Comparison of ENCODE assay signal across 2 fruit fly cellular contexts in the genomic region with DNA sequence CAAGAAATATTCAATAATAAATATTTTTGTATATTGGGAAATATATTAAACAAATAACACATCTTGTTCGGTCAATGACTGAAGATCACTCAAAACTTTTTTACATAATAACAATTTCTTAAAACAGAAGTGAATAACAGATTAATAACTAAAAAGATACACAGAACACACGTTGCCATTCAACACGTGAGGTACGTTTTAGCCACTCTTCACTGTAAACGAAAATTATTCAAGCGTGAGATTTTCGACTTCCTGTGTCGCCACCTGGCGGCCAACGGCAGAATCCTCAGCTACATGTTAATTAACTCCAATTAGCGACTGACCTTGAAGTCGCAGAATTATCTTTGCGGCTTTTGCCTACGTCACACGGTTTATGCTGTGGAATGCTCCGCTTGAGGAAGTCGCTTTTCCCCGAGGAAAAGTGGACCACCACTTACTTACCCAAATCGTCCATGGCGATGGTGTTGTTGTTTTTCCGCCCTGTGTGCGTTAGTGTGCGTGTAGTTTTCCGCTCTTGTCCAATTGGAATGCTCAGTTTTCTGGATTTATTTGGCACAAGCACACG.
TF ChIP-seq lines count a peak whose summit lies in the region.

No protein-coding gene starts in this region.

TF ChIP-seq in whole organism, embryonic, 481 proteins besides CTCF, POLR2A, EP300 and RAD21 (continued from another document and continues in another):
- TF ChIP-seq CG15011 (GFP tag; optimal IDR thresholded peaks at IDR 0.05; lab: Kevin White, UChicago) (peak; percentile 49), CG12659 (GFP tag; optimal IDR thresholded peaks at IDR 0.05; lab: Kevin White, UChicago) (peak; percentile 59), CG7928 (GFP tag; optimal IDR thresholded peaks at IDR 0.05; lab: Kevin White, UChicago) (no peak), crol (GFP tag; IDR thresholded peaks at IDR 0.05; lab: Robert Waterston, UW) (no peak), dysf (GFP tag; IDR thresholded peaks at IDR 0.05; lab: Robert Waterston, UW) (peak; percentile 82), Vsx1 (GFP tag; optimal IDR thresholded peaks at IDR 0.05; lab: Kevin White, UChicago) (peak; percentile 88), ab (GFP tag; optimal IDR thresholded peaks at IDR 0.05; lab: Kevin White, UChicago) (no peak), CG6654 (GFP tag; optimal IDR thresholded peaks at IDR 0.05; lab: Kevin White, UChicago) (peak; percentile 19), CG12769 (tag; optimal IDR thresholded peaks at IDR 0.05; lab: Kevin White, UChicago) (peak; percentile 64), CG6683 (GFP tag; optimal IDR thresholded peaks at IDR 0.05; lab: Kevin White, UChicago) (no peak), CG12299 (tag; optimal IDR thresholded peaks at IDR 0.05; lab: Kevin White, UChicago) (no peak), CG6689 (GFP tag; IDR thresholded peaks at IDR 0.05; lab: Robert Waterston, UW) (peak; percentile 64; the same call in 1 of the 2 replicates), onecut (GFP tag; IDR thresholded peaks at IDR 0.05; lab: Robert Waterston, UW) (peak; percentile 71), CG9817 (tag; optimal IDR thresholded peaks at IDR 0.05; lab: Kevin White, UChicago) (peak; percentile 61), sisA (GFP tag; IDR thresholded peaks at IDR 0.05; lab: Robert Waterston, UW) (peak; percentile 68), Ada2b (GFP tag; IDR thresholded peaks at IDR 0.05; lab: Robert Waterston, UW) (peak; percentile 74), CG32532 (GFP tag; IDR thresholded peaks at IDR 0.05; lab: Robert Waterston, UW) (peak; percentile 83), CG42726 (GFP tag; IDR thresholded peaks at IDR 0.05; lab: Robert Waterston, UW; ENCODE audit: partially characterized antibody) (0 out of 2 replicates have a peak, but pooled peaks have one; percentile 15), sqz (GFP tag; optimal IDR thresholded peaks at IDR 0.05; lab: Kevin White, UChicago) (no peak), tna (GFP tag; IDR thresholded peaks at IDR 0.05; lab: Robert Waterston, UW; ENCODE audit: partially characterized antibody) (no peak), CG10274 (GFP tag; optimal IDR thresholded peaks at IDR 0.05; lab: Kevin White, UChicago) (peak; percentile 18), Dip2 (GFP tag; IDR thresholded peaks at IDR 0.05; lab: Robert Waterston, UW) (no peak), salm (tag; optimal IDR thresholded peaks at IDR 0.05; lab: Kevin White, UChicago) (peak; percentile 46), CG9727 (GFP tag; optimal IDR thresholded peaks at IDR 0.05; lab: Kevin White, UChicago) (peak; percentile 72), CG34224 (GFP tag; IDR thresholded peaks at IDR 0.05; lab: Robert Waterston, UW; ENCODE audit: partially characterized antibody) (no peak), row (GFP tag; IDR thresholded peaks at IDR 0.05; lab: Robert Waterston, UW) (peak; percentile 87), CG10267 (tag; optimal IDR thresholded peaks at IDR 0.05; lab: Kevin White, UChicago) (peak; percentile 51), Atf-2 (GFP tag; optimal IDR thresholded peaks at IDR 0.05; lab: Kevin White, UChicago) (peak; percentile 40), oc (tag; optimal IDR thresholded peaks at IDR 0.05; lab: Kevin White, UChicago) (peak; percentile 33), CG12104 (GFP tag; optimal IDR thresholded peaks at IDR 0.05; lab: Kevin White, UChicago) (peak; percentile 42), D (optimal IDR thresholded peaks at IDR 0.05; lab: Kevin White, UChicago) (no peak), D (GFP tag; optimal IDR thresholded peaks at IDR 0.05; lab: Kevin White, UChicago) (peak; percentile 68), al (GFP tag; IDR thresholded peaks at IDR 0.05; lab: Robert Waterston, UW) (peak; percentile 47), CG14965 (GFP tag; optimal IDR thresholded peaks at IDR 0.05; lab: Kevin White, UChicago; ENCODE audit: borderline replicate concordance) (peak; percentile 95), zfh2 (GFP tag; optimal IDR thresholded peaks at IDR 0.05; lab: Kevin White, UChicago) (peak; percentile 40), ac (GFP tag; optimal IDR thresholded peaks at IDR 0.05; lab: Kevin White, UChicago) (no peak), Gsc (GFP tag; IDR thresholded peaks at IDR 0.05; lab: Robert Waterston, UW) (no peak), klu (GFP tag; IDR thresholded peaks at IDR 0.05; lab: Robert Waterston, UW) (peak; percentile 65; the same call in 1 of the 2 replicates), bowl (GFP tag; IDR thresholded peaks at IDR 0.05; lab: Robert Waterston, UW) (no peak), CG2199 (GFP tag; IDR thresholded peaks at IDR 0.05; lab: Robert Waterston, UW) (peak; percentile 82; the same call in 1 of the 3 replicates), kay (GFP tag; optimal IDR thresholded peaks at IDR 0.05; lab: Kevin White, UChicago) (no peak), lab (GFP tag; optimal IDR thresholded peaks at IDR 0.05; lab: Kevin White, UChicago) (peak; percentile 86), CG31224 (GFP tag; IDR thresholded peaks at IDR 0.05; lab: Robert Waterston, UW) (peak; percentile 38; the same call in 1 of the 2 replicates), fu2 (GFP tag; optimal IDR thresholded peaks at IDR 0.05; lab: Kevin White, UChicago) (peak; percentile 38), CG7987 (GFP tag; optimal IDR thresholded peaks at IDR 0.05; lab: Kevin White, UChicago) (no peak), CG9609 (GFP tag; optimal IDR thresholded peaks at IDR 0.05; lab: Kevin White, UChicago) (peak; percentile 38), CG7786 (GFP tag; optimal IDR thresholded peaks at IDR 0.05; lab: Kevin White, UChicago) (peak; percentile 24), CG2129 (GFP tag; IDR thresholded peaks at IDR 0.05; lab: Robert Waterston, UW; ENCODE audit: partially characterized antibody) (no peak), dan (GFP tag; IDR thresholded peaks at IDR 0.05; lab: Robert Waterston, UW) (no peak), slbo (GFP tag; IDR thresholded peaks at IDR 0.05; lab: Robert Waterston, UW) (peak; percentile 85), exex (tag; optimal IDR thresholded peaks at IDR 0.05; lab: Kevin White, UChicago) (peak; percentile 68), CG6272 (GFP tag; IDR thresholded peaks at IDR 0.05; lab: Robert Waterston, UW) (peak; percentile 24; the same call in 1 of the 2 replicates), en (GFP tag; optimal IDR thresholded peaks at IDR 0.05; lab: Kevin White, UChicago) (peak; percentile 73), cato (GFP tag; optimal IDR thresholded peaks at IDR 0.05; lab: Kevin White, UChicago; ENCODE audit: borderline replicate concordance) (peak; percentile 28), Nf-YB (GFP tag; optimal IDR thresholded peaks at IDR 0.05; lab: Kevin White, UChicago) (no peak), chif (GFP tag; optimal IDR thresholded peaks at IDR 0.05; lab: Kevin White, UChicago) (peak in 1 of 2 experiments; percentile 58), Dip3 (GFP tag; optimal IDR thresholded peaks at IDR 0.05; lab: Kevin White, UChicago) (peak; percentile 45), peb (GFP tag; IDR thresholded peaks at IDR 0.05; lab: Robert Waterston, UW) (peak; percentile 36; the same call in 1 of the 2 replicates), TFAM (GFP tag; optimal IDR thresholded peaks at IDR 0.05; lab: Kevin White, UChicago) (peak; percentile 2), ham (GFP tag; IDR thresholded peaks at IDR 0.05; lab: Robert Waterston, UW) (no peak), pros (GFP tag; optimal IDR thresholded peaks at IDR 0.05; lab: Kevin White, UChicago) (peak; percentile 81)

TF ChIP-seq in whole organism, prepupa, 60 proteins besides CTCF, POLR2A, EP300 and RAD21 (continued from another document):
- TF ChIP-seq CG6276 (GFP tag; optimal IDR thresholded peaks at IDR 0.05; lab: Kevin White, UChicago) (peak; percentile 6), Gug (GFP tag; IDR thresholded peaks at IDR 0.05; lab: Robert Waterston, UW) (no peak), Sox15 (GFP tag; optimal IDR thresholded peaks at IDR 0.05; lab: Kevin White, UChicago) (peak; percentile 4), Eip75B (GFP tag; optimal IDR thresholded peaks at IDR 0.05; lab: Kevin White, UChicago) (peak; percentile 20), spab (GFP tag; optimal IDR thresholded peaks at IDR 0.05; lab: Kevin White, UChicago) (no peak), CG31627 (GFP tag; optimal IDR thresholded peaks at IDR 0.05; lab: Kevin White, UChicago) (peak; percentile 57), CG32006 (GFP tag; optimal IDR thresholded peaks at IDR 0.05; lab: Kevin White, UChicago) (peak; percentile 48), fd85E (GFP tag; optimal IDR thresholded peaks at IDR 0.05; lab: Kevin White, UChicago) (no peak), CG16779 (tag; optimal IDR thresholded peaks at IDR 0.05; lab: Kevin White, UChicago) (no peak), CG4318 (GFP tag; optimal IDR thresholded peaks at IDR 0.05; lab: Kevin White, UChicago) (no peak), topi (GFP tag; optimal IDR thresholded peaks at IDR 0.05; lab: Kevin White, UChicago) (peak; percentile 58), CG8632 (GFP tag; optimal IDR thresholded peaks at IDR 0.05; lab: Kevin White, UChicago) (peak; percentile 46)
